Worm (Caenorhabditis elegans) whole organism, L1 larva: ENCODE results near the gene F17E9.16.

Source experiments
- C04F5.9 ChIP-seq: sonication (generic microtip); optimal IDR thresholded peaks from 2 replicates; lab custom pipeline; 2016; ENCODE audit warnings: missing genetic modification characterization, missing compliant biosample characterization
- C16A3.4 ChIP-seq: fragments of 150-350 bp; optimal IDR thresholded peaks from 2 replicates; lab custom pipeline; 2014; ENCODE audit warnings: missing biosample characterization, missing genetic modification characterization
- C34B4.2 ChIP-seq: sonication (generic microtip); optimal IDR thresholded peaks from 2 replicates; lab custom pipeline; 2017; ENCODE audit warnings: mild to moderate bottlenecking, missing genetic modification characterization, missing compliant biosample characterization
- aha-1 ChIP-seq: fragments of 150-350 bp; optimal IDR thresholded peaks from 2 replicates; lab custom pipeline; 2014; ENCODE audit warnings: missing biosample characterization, missing genetic modification characterization
- alr-1 ChIP-seq: fragments of 200-800 bp; sonication (Bioruptor generic); optimal IDR thresholded peaks from 2 replicates; lab custom pipeline; 2018; ENCODE audit warnings: borderline replicate concordance, mild to moderate bottlenecking, missing genetic modification characterization, missing compliant biosample characterization
- ama-1 ChIP-seq: fragments of 150-350 bp; optimal IDR thresholded peaks from 2 replicates; lab custom pipeline; 2014
- ceh-8 ChIP-seq: fragments of 200-800 bp; sonication (Bioruptor generic); optimal IDR thresholded peaks from 2 replicates; lab custom pipeline; 2018; ENCODE audit warnings: mild to moderate bottlenecking, missing genetic modification characterization, moderate library complexity, missing compliant biosample characterization
- ceh-82 ChIP-seq, 3 experiments: fragments of 150-350 bp in 1 of 3; sonication (generic microtip) in 2 of 3; optimal IDR thresholded peaks; 2 replicates each; lab custom pipeline; 2014 to 2017; ENCODE audit warnings: missing biosample characterization in 3 of 3, missing genetic modification characterization in 3 of 3
- ceh-88 ChIP-seq: fragments of 200-800 bp; sonication (Bioruptor generic); IDR thresholded peaks from 2 replicates; pipeline ENCODE4 v1.3.6; 2022; ENCODE audit warnings: missing genetic modification characterization, missing compliant biosample characterization
- ceh-90 ChIP-seq: sonication (generic microtip); optimal IDR thresholded peaks from 2 replicates; lab custom pipeline; 2016; ENCODE audit warnings: missing genetic modification characterization, missing compliant biosample characterization
- efl-1 ChIP-seq, 4 experiments: fragments of 150-350 bp; optimal IDR thresholded peaks in 3 of 4; peaks in 1 of 4; 1 replicate in 1 of 4; 2 replicates in 3 of 4; lab custom pipeline; 2014; ENCODE audit warnings: missing biosample characterization in 2 of 4, missing genetic modification characterization in 2 of 4, missing genetic modification reagents in 2 of 4
- egl-27 ChIP-seq, 2 experiments: fragments of 150-350 bp in 1 of 2; sonication (generic microtip); optimal IDR thresholded peaks; 3 replicates each; lab custom pipeline; 2017 to 2018; ENCODE audit warnings: missing biosample characterization in 2 of 2, missing genetic modification characterization in 2 of 2, missing genetic modification reagents in 2 of 2
- elt-2 ChIP-seq: sonication (generic microtip); optimal IDR thresholded peaks from 2 replicates; lab custom pipeline; 2016; ENCODE audit warnings: missing genetic modification characterization, mild to moderate bottlenecking, inconsistent platforms, missing compliant biosample characterization, missing genetic modification reagents
- elt-3 ChIP-seq, 6 experiments: fragments of 150-350 bp in 1 of 6; sonication (generic microtip); optimal IDR thresholded peaks; 2 replicates each; lab custom pipeline; 2017 to 2018; ENCODE audit warnings: missing biosample characterization in 6 of 6, missing genetic modification characterization in 6 of 6, inconsistent platforms in 1 of 6
- fkh-10 ChIP-seq: sonication (generic microtip); optimal IDR thresholded peaks from 2 replicates; lab custom pipeline; 2017; ENCODE audit warnings: missing biosample characterization, missing genetic modification reagents, missing genetic modification characterization
- fkh-8 ChIP-seq: sonication (generic microtip); optimal IDR thresholded peaks from 2 replicates; lab custom pipeline; 2016; ENCODE audit warnings: mild to moderate bottlenecking, missing genetic modification characterization, missing compliant biosample characterization
- grh-1 ChIP-seq: fragments of 200-800 bp; sonication (Bioruptor generic); IDR thresholded peaks from 2 replicates; pipeline ENCODE4 v1.3.6; 2022; ENCODE audit warnings: missing genetic modification reagents, missing genetic modification characterization, missing compliant biosample characterization
- hlh-4 ChIP-seq: sonication (generic microtip); optimal IDR thresholded peaks from 2 replicates; lab custom pipeline; 2016; ENCODE audit warnings: mild to moderate bottlenecking, missing genetic modification characterization, missing compliant biosample characterization
- irx-1 ChIP-seq: sonication (generic microtip); optimal IDR thresholded peaks from 2 replicates; lab custom pipeline; 2016; ENCODE audit warnings: missing genetic modification characterization, missing compliant biosample characterization
- jun-1 ChIP-seq: fragments of 150-350 bp; optimal IDR thresholded peaks from 2 replicates; lab custom pipeline; 2014; ENCODE audit warnings: missing biosample characterization, missing genetic modification reagents, missing genetic modification characterization
- lin-13 ChIP-seq: fragments of 150-350 bp; optimal IDR thresholded peaks from 2 replicates; lab custom pipeline; 2014; ENCODE audit warnings: missing biosample characterization, missing genetic modification reagents, missing genetic modification characterization
- lin-14 ChIP-seq: fragments of 200-800 bp; sonication (Bioruptor generic); optimal IDR thresholded peaks from 2 replicates; lab custom pipeline; 2018; ENCODE audit warnings: mild to moderate bottlenecking, missing genetic modification characterization, moderate library complexity, missing compliant biosample characterization
- lin-15B ChIP-seq: fragments of 150-350 bp; sonication (generic microtip); optimal IDR thresholded peaks from 3 replicates; lab custom pipeline; 2014; ENCODE audit warnings: missing biosample characterization, missing genetic modification characterization
- lin-35 ChIP-seq, 2 experiments: fragments of 150-350 bp; optimal IDR thresholded peaks; 2 replicates each; lab custom pipeline; 2014; ENCODE audit warnings: missing biosample characterization in 2 of 2, missing genetic modification characterization in 2 of 2, missing genetic modification reagents in 2 of 2
- lir-3 ChIP-seq: sonication (generic microtip); optimal IDR thresholded peaks from 2 replicates; lab custom pipeline; 2016; ENCODE audit warnings: mild to moderate bottlenecking, missing genetic modification characterization, moderate library complexity, missing compliant biosample characterization; ENCODE audit not compliant: poor library complexity
- mab-9 ChIP-seq: fragments of 200-800 bp; sonication (Bioruptor generic); IDR thresholded peaks from 2 replicates; pipeline ENCODE4 v1.3.6; 2022; ENCODE audit warnings: missing genetic modification reagents, missing genetic modification characterization, missing compliant biosample characterization
- mep-1 ChIP-seq: fragments of 150-350 bp; optimal IDR thresholded peaks from 2 replicates; lab custom pipeline; 2014; ENCODE audit warnings: missing biosample characterization, missing genetic modification characterization
- nhr-19 ChIP-seq: fragments of 200-800 bp; sonication (Bioruptor generic); conservative IDR thresholded peaks from 2 replicates; pipeline ENCODE4 v1.3.6; 2022; ENCODE audit warnings: missing genetic modification characterization, missing compliant biosample characterization
- nhr-237 ChIP-seq: fragments of 150-350 bp; optimal IDR thresholded peaks from 2 replicates; lab custom pipeline; 2014; ENCODE audit warnings: missing biosample characterization, missing genetic modification characterization
- nhr-28 ChIP-seq: fragments of 150-350 bp; optimal IDR thresholded peaks from 2 replicates; lab custom pipeline; 2014; ENCODE audit warnings: missing biosample characterization, missing genetic modification characterization
- nhr-47 ChIP-seq: sonication (generic microtip); optimal IDR thresholded peaks from 2 replicates; lab custom pipeline; 2016; ENCODE audit warnings: mild to moderate bottlenecking, missing genetic modification characterization, moderate library complexity, missing compliant biosample characterization
- nhr-71 ChIP-seq: sonication (generic microtip); optimal IDR thresholded peaks from 2 replicates; lab custom pipeline; 2016; ENCODE audit warnings: mild to moderate bottlenecking, missing genetic modification characterization, moderate library complexity, missing compliant biosample characterization
- nhr-84 ChIP-seq: sonication (generic microtip); optimal IDR thresholded peaks from 2 replicates; lab custom pipeline; 2017; ENCODE audit warnings: missing biosample characterization, missing genetic modification characterization
- nhr-90 ChIP-seq: sonication (generic microtip); optimal IDR thresholded peaks from 2 replicates; lab custom pipeline; 2016; ENCODE audit warnings: mild to moderate bottlenecking, missing genetic modification characterization, missing compliant biosample characterization; ENCODE audit not compliant: poor library complexity
- rnt-1 ChIP-seq: sonication (generic microtip); optimal IDR thresholded peaks from 2 replicates; lab custom pipeline; 2016; ENCODE audit warnings: mild to moderate bottlenecking, missing genetic modification characterization, moderate library complexity, missing compliant biosample characterization
- sox-4 ChIP-seq: sonication (generic microtip); optimal IDR thresholded peaks from 2 replicates; lab custom pipeline; 2016; ENCODE audit warnings: missing genetic modification characterization, missing compliant biosample characterization
- sup-37 ChIP-seq: fragments of 200-800 bp; sonication (Bioruptor generic); optimal IDR thresholded peaks from 2 replicates; lab custom pipeline; 2018; ENCODE audit warnings: mild to moderate bottlenecking, missing genetic modification characterization, missing compliant biosample characterization
- tlp-1 ChIP-seq: fragments of 150-350 bp; optimal IDR thresholded peaks from 2 replicates; lab custom pipeline; 2014; ENCODE audit warnings: missing biosample characterization, missing genetic modification characterization
- unc-86 ChIP-seq: sonication (generic microtip); optimal IDR thresholded peaks from 2 replicates; lab custom pipeline; 2016; ENCODE audit warnings: missing genetic modification characterization, missing compliant biosample characterization
- vab-15 ChIP-seq: sonication (generic microtip); optimal IDR thresholded peaks from 2 replicates; lab custom pipeline; 2017; ENCODE audit warnings: missing genotype, mild to moderate bottlenecking, missing genetic modification characterization, missing compliant biosample characterization
- zag-1 ChIP-seq: fragments of 150-350 bp; optimal IDR thresholded peaks from 2 replicates; lab custom pipeline; 2014; ENCODE audit warnings: missing biosample characterization, missing genetic modification characterization
- ztf-4 ChIP-seq: fragments of 150-350 bp; optimal IDR thresholded peaks from 2 replicates; lab custom pipeline; 2014; ENCODE audit warnings: missing biosample characterization, missing genetic modification characterization

F17E9.16 gene

DNA sequence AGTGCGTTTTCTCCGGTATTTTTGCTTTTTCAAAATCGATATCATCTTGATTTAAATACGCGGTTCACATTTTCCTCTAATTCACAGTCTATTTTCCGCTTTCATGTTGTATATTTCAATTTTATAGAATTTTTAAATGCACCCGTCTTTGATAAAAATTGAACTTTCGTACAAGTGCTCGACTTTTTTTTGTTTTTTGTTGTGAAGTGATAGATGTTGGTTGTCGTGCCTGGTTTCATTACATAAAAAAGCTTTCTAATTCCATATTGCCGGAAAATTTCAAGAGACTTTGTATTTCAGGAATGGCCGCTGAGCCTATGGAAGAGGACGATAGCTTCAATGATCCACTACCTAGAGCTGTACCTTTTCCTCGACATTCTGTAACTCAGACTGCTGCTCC is 11.0 kb downstream of the F17E9.16 start, which contains the start of gene D2096.12:
TSS of gene D2096.12 (plus strand) at position 301 of the 400 bp plus-strand sequence.
- TF ChIP-seq lin-13 (no peak), rnt-1 (tag; lab: Kevin White, UChicago) (no peak)
- TF ChIP-seq, all 84 proteins: peak for 0

DNA sequence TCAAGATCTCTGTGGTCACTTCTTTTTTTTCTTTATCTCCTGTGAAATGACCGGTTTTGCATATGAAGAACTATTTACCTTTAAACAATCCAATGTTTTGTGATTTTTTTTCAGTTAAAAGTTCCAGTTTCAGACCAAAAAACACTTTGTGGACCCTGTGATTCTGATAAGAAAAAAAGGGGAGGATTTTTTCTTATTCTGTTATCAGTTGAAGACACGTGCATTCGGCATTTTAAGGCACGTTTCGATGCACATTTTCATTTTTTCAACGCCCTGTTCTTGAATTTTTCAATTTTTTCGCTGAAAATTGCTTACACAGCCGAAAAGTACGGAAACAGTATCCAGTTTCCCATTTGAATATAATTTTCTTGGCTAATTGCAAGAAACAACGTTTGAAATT is 14.2 kb downstream of the F17E9.16 start, which contains the start of gene aagr-1:
TSS of gene aagr-1 (plus strand) at position 227 of the 400 bp plus-strand sequence.
- TF ChIP-seq lin-35 (GFP tag; optimal IDR thresholded peaks at IDR 0.05; lab: Kevin White, UChicago), result peak in 1 of 2 experiments; percentile 5
- TF ChIP-seq elt-2 (tag; lab: Kevin White, UChicago), result peak; percentile 67
- no peak for TF ChIP-seq nhr-90 (tag; lab: Kevin White, UChicago)
- TF ChIP-seq, all 84 proteins: peak for 2

DNA sequence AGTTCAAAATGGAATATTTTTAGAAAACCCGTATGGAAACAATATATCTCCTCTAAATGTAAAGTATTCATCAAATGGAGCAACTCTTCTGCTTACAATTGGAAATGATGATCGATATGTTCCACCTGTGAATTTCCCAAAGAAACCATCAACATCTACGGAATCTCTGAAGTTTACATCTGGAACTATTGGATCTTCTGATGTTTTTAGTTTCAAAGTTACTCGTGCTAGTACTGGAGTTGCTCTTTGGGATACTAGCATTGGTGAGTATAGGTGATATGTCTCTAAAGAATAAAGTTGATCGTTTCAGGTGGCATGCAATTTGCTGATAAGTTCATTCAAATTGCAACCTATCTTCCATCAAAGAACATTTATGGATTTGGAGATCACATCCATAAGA is 15.8 kb downstream of the F17E9.16 start:
- TF ChIP-seq ceh-90 (tag; lab: Kevin White, UChicago), result no peak
- no peak for TF ChIP-seq efl-1 (optimal IDR thresholded peaks at IDR 0.05; lab: Kevin White, UChicago)
- TF ChIP-seq efl-1 (GFP tag; optimal IDR thresholded peaks at IDR 0.05 in 1 of 2; lab: Kevin White, UChicago), result no peak
- TF ChIP-seq nhr-47 (tag; lab: Kevin White, UChicago), result no peak

DNA sequence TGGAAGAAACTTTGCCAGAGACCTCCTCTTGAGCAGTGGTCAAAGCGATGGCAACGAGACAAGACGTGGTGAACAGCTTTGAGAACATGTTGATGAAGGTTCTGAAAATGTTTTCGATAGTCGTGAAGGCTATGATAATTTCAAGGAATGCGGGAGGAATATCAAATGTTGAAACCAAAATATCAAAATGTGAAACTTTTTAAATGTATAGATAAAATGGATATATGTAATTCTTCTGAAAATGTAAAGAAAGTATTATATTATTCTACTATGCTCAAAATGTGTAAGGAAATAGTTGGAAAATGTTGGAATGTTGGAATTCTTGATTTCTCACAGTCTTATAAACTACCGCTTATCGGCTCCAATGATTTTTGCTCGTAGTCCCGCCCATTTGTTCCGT is 17.0 kb downstream of the F17E9.16 start, which contains the start of gene D2096.6:
TSS of gene D2096.6 (minus strand) at position 101 of the 400 bp plus-strand sequence.
- no peak for TF ChIP-seq egl-27 (tag; optimal IDR thresholded peaks at IDR 0.05; lab: Kevin White, UChicago)
- TF ChIP-seq fkh-8, result no peak
- no peak for TF ChIP-seq unc-86 (tag; lab: Kevin White, UChicago)
- TF ChIP-seq fkh-10 (GFP tag; lab: Kevin White, UChicago), result no peak
- no peak for TF ChIP-seq nhr-84 (tag; lab: Kevin White, UChicago)

DNA sequence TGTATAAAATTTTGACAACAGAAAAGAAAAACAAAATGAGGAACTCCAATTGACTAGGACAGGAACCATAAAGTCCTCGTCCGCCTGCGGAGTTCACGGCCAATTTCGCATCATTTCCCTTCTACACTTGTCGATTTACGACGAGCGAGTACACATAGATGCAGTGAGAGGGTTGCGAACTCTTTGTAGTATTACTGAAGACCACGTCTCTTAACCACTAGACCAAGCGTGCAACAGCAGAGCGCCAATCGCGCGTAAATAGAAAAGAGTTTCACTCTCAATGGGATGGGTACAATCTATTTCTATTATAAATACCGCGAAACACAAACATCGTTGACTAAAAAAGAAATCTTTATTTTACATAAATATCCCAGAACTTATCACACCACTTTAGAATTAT is 23.2 kb downstream of the F17E9.16 start:
- TF ChIP-seq C34B4.2, result no peak
- peak; percentile 53 for TF ChIP-seq ztf-4 (tag; lab: Kevin White, UChicago)
- TF ChIP-seq lin-15B (tag; lab: Kevin White, UChicago), result peak; percentile 32
- TF ChIP-seq lir-3 (tag; lab: Kevin White, UChicago), result peak; percentile 61
- peak; percentile 91 for TF ChIP-seq nhr-71 (tag; lab: Kevin White, UChicago)
- TF ChIP-seq irx-1 (tag; lab: Kevin White, UChicago), result peak; percentile 76
- TF ChIP-seq ceh-8, result no peak
- TF ChIP-seq ama-1 (lab: Kevin White, UChicago), result peak; percentile 88
- peak; percentile 82 for TF ChIP-seq rnt-1 (tag; lab: Kevin White, UChicago)
- TF ChIP-seq hlh-4 (tag; lab: Kevin White, UChicago), result no peak
- TF ChIP-seq tlp-1 (tag; lab: Kevin White, UChicago), result no peak
- TF ChIP-seq alr-1, result no peak
- TF ChIP-seq C04F5.9 (tag; lab: Kevin White, UChicago), result peak; percentile 6
- TF ChIP-seq lin-14, result peak; percentile 83
- peak; percentile 80 for TF ChIP-seq lin-13
- peak; percentile 63 for TF ChIP-seq ceh-88 (GFP tag; lab: Robert Waterston, UW)
- TF ChIP-seq elt-3 (tag; optimal IDR thresholded peaks at IDR 0.05; lab: Kevin White, UChicago), result peak in 2 of 6 experiments; percentile 52 to 55
- no peak for TF ChIP-seq zag-1 (tag; lab: Kevin White, UChicago)
- peak; percentile 19 for TF ChIP-seq jun-1
- TF ChIP-seq nhr-19, result peak; percentile 82
- peak; percentile 50 for TF ChIP-seq sox-4 (tag; lab: Kevin White, UChicago)
- peak; percentile 50 for TF ChIP-seq elt-2 (tag; lab: Kevin White, UChicago)
- no peak for TF ChIP-seq sup-37 (GFP tag; lab: Kevin White, UChicago)
- no peak for TF ChIP-seq nhr-28 (tag; lab: Kevin White, UChicago)
- TF ChIP-seq nhr-237 (tag; lab: Kevin White, UChicago), result peak; percentile 56
- peak; percentile 48 to 88 (median 67) for TF ChIP-seq ceh-82 (tag; optimal IDR thresholded peaks at IDR 0.05; lab: Kevin White, UChicago)
- TF ChIP-seq mep-1 (tag; lab: Kevin White, UChicago), result peak; percentile 94
- no peak for TF ChIP-seq aha-1
- peak; percentile 63 to 75 for TF ChIP-seq efl-1 (optimal IDR thresholded peaks at IDR 0.05; lab: Kevin White, UChicago)
- TF ChIP-seq efl-1 (GFP tag; optimal IDR thresholded peaks at IDR 0.05 in 1 of 2; lab: Kevin White, UChicago), result peak; percentile 56 to 93
- TF ChIP-seq grh-1 (GFP tag; lab: Robert Waterston, UW), result 0 out of 2 replicates have a peak, but pooled peaks have one; percentile 11
- peak; percentile 87 for TF ChIP-seq C16A3.4 (tag; lab: Kevin White, UChicago)
- peak; percentile 73 for TF ChIP-seq mab-9
- TF ChIP-seq vab-15 (tag; lab: Kevin White, UChicago), result peak; percentile 59
